Fruit fly (Drosophila melanogaster): ENCODE results near the gene Gr89a.

Gene Gr89a

dm6 chr3R:16524593-16525111 lies 25.9 kb upstream of the Gr89a start:
- no peak for TF ChIP-seq Sin3A (optimal IDR thresholded peaks at IDR 0.05)
- no peak for TF ChIP-seq Myc (optimal IDR thresholded peaks at IDR 0.05)
- no peak for TF ChIP-seq insv (optimal IDR thresholded peaks at IDR 0.05)
- TF ChIP-seq psq (optimal IDR thresholded peaks at IDR 0.05), result no peak
- TF ChIP-seq h (optimal IDR thresholded peaks at IDR 0.05), result no peak
- no peak for TF ChIP-seq ttk (optimal IDR thresholded peaks at IDR 0.05)

dm6 chr3R:16524178-16524577 lies 25.4 kb upstream of the Gr89a start:
- TF ChIP-seq ttk (optimal IDR thresholded peaks at IDR 0.05) (no peak), insv (optimal IDR thresholded peaks at IDR 0.05) (no peak), Sin3A (optimal IDR thresholded peaks at IDR 0.05) (no peak), Myc (optimal IDR thresholded peaks at IDR 0.05) (no peak), psq (optimal IDR thresholded peaks at IDR 0.05) (no peak), h (optimal IDR thresholded peaks at IDR 0.05) (no peak)

- TF ChIP-seq h (optimal IDR thresholded peaks at IDR 0.05), result no peak
- no peak for TF ChIP-seq psq (optimal IDR thresholded peaks at IDR 0.05)
- no peak for TF ChIP-seq Myc (optimal IDR thresholded peaks at IDR 0.05)
- TF ChIP-seq insv (optimal IDR thresholded peaks at IDR 0.05), result no peak
These were observed 24.6 kb upstream of the Gr89a start for dm6 chr3R:16523395-16523794.

- TF ChIP-seq Myc (optimal IDR thresholded peaks at IDR 0.05) (no peak), ttk (optimal IDR thresholded peaks at IDR 0.05) (no peak), insv (optimal IDR thresholded peaks at IDR 0.05) (no peak), Sin3A (optimal IDR thresholded peaks at IDR 0.05) (no peak), psq (optimal IDR thresholded peaks at IDR 0.05) (no peak)
These were observed 19.4 kb upstream of the Gr89a start for dm6 chr3R:16518150-16518662.

dm6 chr3R:16510128-16510527 lies 11.4 kb upstream of the Gr89a start:
- TF ChIP-seq Myc (optimal IDR thresholded peaks at IDR 0.05) (no peak), h (optimal IDR thresholded peaks at IDR 0.05) (no peak), ttk (optimal IDR thresholded peaks at IDR 0.05) (no peak), Sin3A (optimal IDR thresholded peaks at IDR 0.05) (no peak), insv (optimal IDR thresholded peaks at IDR 0.05) (no peak), psq (optimal IDR thresholded peaks at IDR 0.05) (no peak)

dm6 chr3R:16507706-16508105 lies 8.9 kb upstream of the Gr89a start:
- TF ChIP-seq ttk (optimal IDR thresholded peaks at IDR 0.05) (no peak), Sin3A (optimal IDR thresholded peaks at IDR 0.05) (no peak), insv (optimal IDR thresholded peaks at IDR 0.05) (no peak), psq (optimal IDR thresholded peaks at IDR 0.05) (no peak), h (optimal IDR thresholded peaks at IDR 0.05) (no peak), Myc (optimal IDR thresholded peaks at IDR 0.05) (no peak)

- no peak for TF ChIP-seq Myc (optimal IDR thresholded peaks at IDR 0.05)
- no peak for TF ChIP-seq ttk (optimal IDR thresholded peaks at IDR 0.05)
These were observed 5.8 kb upstream of the Gr89a start for dm6 chr3R:16504541-16504940.

- TF ChIP-seq ttk (optimal IDR thresholded peaks at IDR 0.05), result no peak
- TF ChIP-seq insv (optimal IDR thresholded peaks at IDR 0.05), result no peak
- no peak for TF ChIP-seq psq (optimal IDR thresholded peaks at IDR 0.05)
- no peak for TF ChIP-seq h (optimal IDR thresholded peaks at IDR 0.05)
- no peak for TF ChIP-seq Sin3A (optimal IDR thresholded peaks at IDR 0.05)
- TF ChIP-seq Myc (optimal IDR thresholded peaks at IDR 0.05), result no peak
These were observed 4.0 kb upstream of the Gr89a start, which contains the start of gene CG42342 for dm6 chr3R:16502595-16503305. Gene CG42342, plus strand, starts transcription at chr3R:16502770.

dm6 chr3R:16500919-16501851 lies 2.4 kb upstream of the Gr89a start, which contains the start of gene Decay:
Gene Decay, minus strand, starts transcription at chr3R:16501050.
- no peak for TF ChIP-seq psq (optimal IDR thresholded peaks at IDR 0.05)
- no peak for TF ChIP-seq h (optimal IDR thresholded peaks at IDR 0.05)
- no peak for TF ChIP-seq Sin3A (optimal IDR thresholded peaks at IDR 0.05)
- TF ChIP-seq ttk (optimal IDR thresholded peaks at IDR 0.05), result no peak
- TF ChIP-seq Myc (optimal IDR thresholded peaks at IDR 0.05), result no peak

- TF ChIP-seq Sin3A (optimal IDR thresholded peaks at IDR 0.05) (no peak), Myc (optimal IDR thresholded peaks at IDR 0.05) (no peak), h (optimal IDR thresholded peaks at IDR 0.05) (no peak), ttk (optimal IDR thresholded peaks at IDR 0.05) (no peak), insv (optimal IDR thresholded peaks at IDR 0.05) (no peak), psq (optimal IDR thresholded peaks at IDR 0.05) (no peak)
These were observed 1.4 kb downstream of the Gr89a start for dm6 chr3R:16497379-16497778.

- TF ChIP-seq Myc (optimal IDR thresholded peaks at IDR 0.05), result no peak
- no peak for TF ChIP-seq insv (optimal IDR thresholded peaks at IDR 0.05)
- TF ChIP-seq ttk (optimal IDR thresholded peaks at IDR 0.05), result no peak
- TF ChIP-seq h (optimal IDR thresholded peaks at IDR 0.05), result no peak
- no peak for TF ChIP-seq psq (optimal IDR thresholded peaks at IDR 0.05)
- no peak for TF ChIP-seq Sin3A (optimal IDR thresholded peaks at IDR 0.05)
These were observed 2.5 kb downstream of the Gr89a start for dm6 chr3R:16496209-16496608.

dm6 chr3R:16495322-16495721 lies 3.4 kb downstream of the Gr89a start, which contains the start of gene Cad89D:
Gene Cad89D, minus strand, starts transcription at chr3R:16495422.
- no peak for TF ChIP-seq Sin3A (optimal IDR thresholded peaks at IDR 0.05)
- no peak for TF ChIP-seq h (optimal IDR thresholded peaks at IDR 0.05)
- no peak for TF ChIP-seq psq (optimal IDR thresholded peaks at IDR 0.05)
- TF ChIP-seq ttk (optimal IDR thresholded peaks at IDR 0.05), result no peak
- TF ChIP-seq insv (optimal IDR thresholded peaks at IDR 0.05), result no peak
- no peak for TF ChIP-seq Myc (optimal IDR thresholded peaks at IDR 0.05)

Measured in Kc167 (cell line).